Fruit fly (Drosophila melanogaster) whole organism, embryonic: ENCODE data around the gene CG33643.

Source experiments
- CG11560 ChIP-seq: fragments of 200-800 bp; sonication (Bioruptor generic); IDR thresholded peaks from 3 replicates; pipeline ENCODE4 v1.3.6; 2022; ENCODE audit warnings: missing biosample characterization, missing genetic modification characterization
- CG18011 ChIP-seq: fragments of 200-800 bp; sonication (Bioruptor generic); optimal IDR thresholded peaks from 2 replicates; lab custom pipeline; 2017; ENCODE audit warnings: missing biosample characterization, missing genetic modification characterization, mild to moderate bottlenecking, moderate library complexity, missing genotype
- CG3281 ChIP-seq: fragments of 200-800 bp; sonication (Bioruptor generic); optimal IDR thresholded peaks from 3 replicates; lab custom pipeline; 2017; ENCODE audit warnings: missing biosample characterization, mild to moderate bottlenecking, missing genetic modification characterization
- CG7928 ChIP-seq: fragments of 200-800 bp; sonication (Bioruptor generic); optimal IDR thresholded peaks from 2 replicates; lab custom pipeline; 2017; ENCODE audit warnings: missing biosample characterization, mild to moderate bottlenecking, missing genetic modification characterization
- CG8478 ChIP-seq: fragments of >200 bp; optimal IDR thresholded peaks from 2 replicates; lab custom pipeline; 2018
- CG9437 ChIP-seq: fragments of 200-800 bp; sonication (Bioruptor generic); optimal IDR thresholded peaks from 2 replicates; lab custom pipeline; 2018; ENCODE audit warnings: missing biosample characterization, mild to moderate bottlenecking, missing genetic modification characterization
- Six4 ChIP-seq: fragments of 200-800 bp; sonication (Bioruptor generic); optimal IDR thresholded peaks from 2 replicates; lab custom pipeline; 2016; ENCODE audit warnings: missing biosample characterization, missing genetic modification characterization
- br ChIP-seq: fragments of >200 bp; optimal IDR thresholded peaks from 2 replicates; lab custom pipeline; 2017
- h ChIP-seq: fragments of >200 bp; optimal IDR thresholded peaks from 2 replicates; lab custom pipeline; 2017
- sd ChIP-seq: fragments of 200-800 bp; sonication (Bioruptor generic); optimal IDR thresholded peaks from 3 replicates; lab custom pipeline; 2018; ENCODE audit warnings: missing biosample characterization, mild to moderate bottlenecking, missing genetic modification characterization, moderate library complexity
- sr ChIP-seq: fragments of 200-800 bp; sonication (Bioruptor generic); IDR thresholded peaks from 3 replicates; pipeline ENCODE4 v1.3.6; 2022; ENCODE audit warnings: missing biosample characterization, missing genetic modification characterization
- stwl ChIP-seq: fragments of 200-800 bp; sonication (Bioruptor generic); optimal IDR thresholded peaks from 3 replicates; lab custom pipeline; 2018; ENCODE audit warnings: missing biosample characterization, mild to moderate bottlenecking, missing genetic modification characterization, moderate library complexity
- zf30C ChIP-seq: fragments of 200-800 bp; sonication (Bioruptor generic); optimal IDR thresholded peaks from 3 replicates; lab custom pipeline; 2018; ENCODE audit warnings: missing biosample characterization, mild to moderate bottlenecking, missing genetic modification characterization

- TF ChIP-seq stwl (tag; lab: Kevin White, UChicago) (no peak), CG8478 (lab: Kevin White, UChicago) (no peak), br (no peak), CG11560 (tag; lab: Robert Waterston, UW) (no peak), CG3281 (GFP tag; lab: Kevin White, UChicago) (no peak), CG7928 (GFP tag; lab: Kevin White, UChicago) (no peak), sr (GFP tag; lab: Robert Waterston, UW) (no peak), h (lab: Kevin White, UChicago) (no peak), CG18011 (GFP tag; lab: Kevin White, UChicago) (no peak), zf30C (GFP tag; lab: Kevin White, UChicago) (no peak), sd (tag; lab: Kevin White, UChicago) (no peak), CG9437 (no peak), Six4 (GFP tag; lab: Kevin White, UChicago) (no peak)
Measured at dm6 chr2L:13535678-13536077, 4.8 kb downstream of the CG33643 start, which contains the start of gene CG15638.
